Worm (Caenorhabditis elegans): ENCODE measurements around the gene tkr-3.
"Not testable (repeated sequence)": the region's sequence is repeated elsewhere in the genome, so short reads cannot be mapped to it uniquely, and the experiment has no call there.

The tkr-3 gene

DNA sequence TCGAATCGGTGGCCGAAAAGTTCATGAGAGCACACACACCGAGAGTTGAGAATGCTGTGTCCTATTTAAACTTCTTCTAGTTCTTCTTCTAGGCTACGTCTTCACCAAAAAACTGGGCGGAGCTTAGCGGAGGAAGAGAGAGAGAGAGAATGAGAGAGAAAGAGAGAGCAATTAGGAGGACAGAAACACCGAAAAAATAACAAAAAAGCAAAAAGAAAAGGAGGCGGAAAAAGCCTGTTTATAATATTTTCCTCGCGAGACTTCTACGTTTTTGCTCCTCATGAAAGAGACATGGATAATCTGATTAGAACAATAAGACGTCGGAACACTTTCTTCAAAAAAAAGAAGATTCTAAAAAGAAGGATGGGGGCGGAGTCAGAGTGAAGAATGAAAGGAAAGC lies at the start of gene tkr-3:
TSS of gene tkr-3 (minus strand) at position 101 of the 400 bp plus-strand sequence.
- TF ChIP-seq ama-1 (optimal IDR thresholded peaks at IDR 0.05) (no peak), ztf-11 (tag; optimal IDR thresholded peaks at IDR 0.05) (no peak), fkh-2 (tag; optimal IDR thresholded peaks at IDR 0.05) (no peak), nfya-1 (tag; optimal IDR thresholded peaks at IDR 0.05; ENCODE audit: insufficient read depth) (no peak), fkh-10 (GFP tag; optimal IDR thresholded peaks at IDR 0.05) (no peak), snpc-4 (tag; optimal IDR thresholded peaks at IDR 0.05) (no peak), aly-2 (tag; optimal IDR thresholded peaks at IDR 0.05) (no peak), jun-1 (tag; optimal IDR thresholded peaks at IDR 0.05) (no peak), egl-27 (tag; optimal IDR thresholded peaks at IDR 0.05) (no peak), unc-39 (tag; optimal IDR thresholded peaks at IDR 0.05) (no peak), mdl-1 (tag; optimal IDR thresholded peaks at IDR 0.05) (no peak), nhr-77 (tag; optimal IDR thresholded peaks at IDR 0.05) (no peak), nhr-25 (tag; optimal IDR thresholded peaks at IDR 0.05) (no peak), nhr-12 (tag; optimal IDR thresholded peaks at IDR 0.05) (no peak), nhr-76 (tag; optimal IDR thresholded peaks at IDR 0.05) (no peak), elt-3 (tag; optimal IDR thresholded peaks at IDR 0.05) (no peak), elt-1 (tag; optimal IDR thresholded peaks at IDR 0.05) (no peak), nhr-11 (tag; optimal IDR thresholded peaks at IDR 0.05) (no peak), eor-1 (tag; optimal IDR thresholded peaks at IDR 0.05) (no peak), lin-39 (tag; optimal IDR thresholded peaks at IDR 0.05) (no peak)

DNA sequence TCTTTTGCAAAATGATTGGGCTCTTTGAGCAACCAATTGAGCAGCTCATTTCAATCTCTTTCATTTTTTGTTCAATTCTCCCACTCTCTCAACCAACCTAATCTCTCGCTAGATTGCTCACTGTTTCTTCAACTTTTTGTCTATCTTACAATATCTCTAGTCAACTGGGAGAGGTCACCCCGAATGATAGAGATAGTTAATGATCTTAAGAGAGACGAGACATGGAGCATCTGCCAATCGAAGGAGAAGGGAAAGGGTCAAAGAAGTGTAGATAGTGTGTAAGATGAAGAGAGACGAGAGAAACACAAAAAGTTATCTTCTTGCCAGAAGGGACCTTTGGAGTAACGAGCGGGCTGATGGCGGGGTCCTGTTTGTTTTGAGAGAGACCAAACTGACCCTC lies 47.4 kb upstream of the tkr-3 start:
- TF ChIP-seq nhr-11 (tag; optimal IDR thresholded peaks at IDR 0.05), result no peak
- TF ChIP-seq nfya-1 (tag; optimal IDR thresholded peaks at IDR 0.05; ENCODE audit: insufficient read depth), result peak; percentile 29

ce11 chrIV:5166030-5166429 lies 44.1 kb upstream of the tkr-3 start, which contains the start of gene ptp-5.1:
TSS of gene ptp-5.1 (plus strand) at chrIV:5166330.
- TF ChIP-seq ceh-16 (tag; optimal IDR thresholded peaks at IDR 0.05) (no peak), nhr-77 (tag; optimal IDR thresholded peaks at IDR 0.05) (no peak), hmg-11 (tag; optimal IDR thresholded peaks at IDR 0.05) (no peak), nhr-43 (tag; optimal IDR thresholded peaks at IDR 0.05; ENCODE audit: poor library complexity, severe bottlenecking) (no peak), jun-1 (tag; optimal IDR thresholded peaks at IDR 0.05) (no peak), lin-15B (tag; optimal IDR thresholded peaks at IDR 0.05) (no peak), tbx-2 (tag; optimal IDR thresholded peaks at IDR 0.05) (no peak), egl-5 (tag; optimal IDR thresholded peaks at IDR 0.05) (no peak), elt-2 (tag; optimal IDR thresholded peaks at IDR 0.05) (no peak), fkh-10 (GFP tag; optimal IDR thresholded peaks at IDR 0.05) (no peak), nhr-12 (tag; optimal IDR thresholded peaks at IDR 0.05) (no peak), ZK546.5 (tag; optimal IDR thresholded peaks at IDR 0.05) (no peak)

DNA sequence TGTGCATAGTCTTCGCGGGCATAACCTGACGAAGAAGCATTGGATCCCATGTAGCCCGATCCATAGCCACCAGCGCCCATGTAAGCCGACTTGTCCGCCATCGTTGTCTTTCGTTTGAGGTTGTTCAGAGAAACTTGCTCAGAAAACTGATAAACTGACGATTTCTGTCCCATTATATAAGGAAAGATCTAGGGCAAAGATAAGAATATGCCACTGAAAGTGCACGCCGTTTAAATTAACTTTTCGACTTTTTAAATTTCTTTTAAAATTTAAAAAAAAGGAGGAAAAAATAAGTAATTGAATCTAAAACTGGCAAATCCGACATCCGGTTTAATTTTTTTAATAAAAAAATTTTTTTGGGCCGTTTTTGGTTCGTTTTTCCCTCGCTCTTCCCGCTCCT lies 43.7 kb upstream of the tkr-3 start, which contains the start of gene nspd-6:
TSS of gene nspd-6 (minus strand) at position 101 of the 400 bp plus-strand sequence.
- not testable (repeated sequence) for TF ChIP-seq mdl-1 (tag; optimal IDR thresholded peaks at IDR 0.05); sea-2 (GFP tag; optimal IDR thresholded peaks at IDR 0.05); nfya-1 (tag; optimal IDR thresholded peaks at IDR 0.05; ENCODE audit: insufficient read depth)

DNA sequence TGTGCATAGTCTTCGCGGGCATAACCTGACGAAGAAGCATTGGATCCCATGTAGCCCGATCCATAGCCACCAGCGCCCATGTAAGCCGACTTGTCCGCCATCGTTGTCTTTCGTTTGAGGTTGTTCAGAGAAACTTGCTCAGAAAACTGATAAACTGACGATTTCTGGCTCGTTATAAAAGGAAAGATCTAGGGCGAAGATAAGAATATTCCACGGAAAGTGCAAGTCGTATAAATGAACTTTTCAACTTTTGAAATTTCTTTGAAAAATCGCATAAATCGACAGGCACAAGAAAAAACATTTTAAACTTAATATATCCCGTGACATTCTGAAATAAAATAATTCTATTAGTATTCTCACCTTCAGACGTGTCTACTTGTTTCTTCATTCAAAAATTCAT lies 41.0 kb upstream of the tkr-3 start, which contains the start of the genes nspd-3 and C24D10.2:
TSS of gene nspd-3 (minus strand) at position 101 of the 400 bp plus-strand sequence.
TSS of gene C24D10.2 (plus strand) at position 399 of the 400 bp plus-strand sequence.
- TF ChIP-seq ceh-82, hmg-11, nhr-12 (tag; optimal IDR thresholded peaks at IDR 0.05): not testable (repeated sequence)

ce11 chrIV:5160171-5160570 lies 38.3 kb upstream of the tkr-3 start, which contains the start of the genes C24D10.6 and C24D10.4:
TSS of gene C24D10.6 (minus strand) at chrIV:5160248.
TSS of gene C24D10.4 (plus strand) at chrIV:5160522.
- TF ChIP-seq mml-1 (tag; optimal IDR thresholded peaks at IDR 0.05) (no peak), R02D3.7 (tag; optimal IDR thresholded peaks at IDR 0.05) (peak; percentile 42), nhr-23 (tag; optimal IDR thresholded peaks at IDR 0.05) (peak; percentile 70), pha-4 (tag; optimal IDR thresholded peaks at IDR 0.05) (no peak), lin-15B (tag; optimal IDR thresholded peaks at IDR 0.05) (peak; percentile 87), elt-1 (tag; optimal IDR thresholded peaks at IDR 0.05) (no peak), snpc-4 (tag; optimal IDR thresholded peaks at IDR 0.05) (peak; percentile 46), nhr-76 (tag; optimal IDR thresholded peaks at IDR 0.05) (no peak), nfya-1 (tag; optimal IDR thresholded peaks at IDR 0.05; ENCODE audit: insufficient read depth) (peak; percentile 53)
